Fruit fly (Drosophila melanogaster) whole organism, embryonic: Measurements from ENCODE around the gene CG7296.

Experiments used
- Abd-B ChIP-seq: fragments of 200-800 bp; sonication (Bioruptor generic); optimal IDR thresholded peaks from 2 replicates; lab custom pipeline; 2018; ENCODE audit warnings: missing biosample characterization, mild to moderate bottlenecking, missing genetic modification characterization, moderate library complexity
- CG3838 ChIP-seq: fragments of 200-800 bp; sonication (Bioruptor generic); optimal IDR thresholded peaks from 3 replicates; lab custom pipeline; 2016; ENCODE audit warnings: missing biosample characterization, missing genetic modification characterization
- CG6765 ChIP-seq: fragments of 200-800 bp; sonication (Bioruptor generic); optimal IDR thresholded peaks from 3 replicates; lab custom pipeline; 2017; ENCODE audit warnings: missing biosample characterization, mild to moderate bottlenecking, missing genetic modification characterization
- CG7271 ChIP-seq: fragments of 200-800 bp; sonication (Bioruptor generic); optimal IDR thresholded peaks from 2 replicates; lab custom pipeline; 2018; ENCODE audit warnings: missing biosample characterization, mild to moderate bottlenecking, missing genetic modification characterization, moderate library complexity
- Hr51 ChIP-seq, 2 experiments: fragments of 200-800 bp; sonication (Bioruptor generic); optimal IDR thresholded peaks; 2 replicates in 1 of 2; 3 replicates in 1 of 2; lab custom pipeline; 2016 to 2018; ENCODE audit warnings: missing biosample characterization in 2 of 2, missing genetic modification characterization in 2 of 2, mild to moderate bottlenecking in 1 of 2, moderate library complexity in 1 of 2
- Hr78 ChIP-seq, 2 experiments: fragments of 200-800 bp in 1 of 2; fragments of >200 bp in 1 of 2; sonication (Bioruptor generic) in 1 of 2; optimal IDR thresholded peaks; 2 replicates each; lab custom pipeline; 2017 to 2019; ENCODE audit warnings: missing biosample characterization in 2 of 2, missing genetic modification characterization in 2 of 2, mild to moderate bottlenecking in 1 of 2, moderate library complexity in 1 of 2
- Med ChIP-seq: fragments of 200-800 bp; sonication (Bioruptor generic); peaks from one replicate; lab custom pipeline; 2016; ENCODE audit warnings: missing biosample characterization, missing genetic modification characterization, mild to moderate bottlenecking, inconsistent platforms, moderate library complexity
- NfI ChIP-seq: fragments of 200-800 bp; sonication (Bioruptor generic); optimal IDR thresholded peaks from 3 replicates; lab custom pipeline; 2018; ENCODE audit warnings: missing biosample characterization, mild to moderate bottlenecking, missing genetic modification characterization, moderate library complexity
- Xbp1 ChIP-seq: fragments of 200-800 bp; sonication (Bioruptor generic); optimal IDR thresholded peaks from 3 replicates; lab custom pipeline; 2016; ENCODE audit warnings: missing biosample characterization, mild to moderate bottlenecking, missing genetic modification characterization
- fd102C ChIP-seq: fragments of 200-800 bp; sonication (Bioruptor generic); optimal IDR thresholded peaks from 2 replicates; lab custom pipeline; 2018; ENCODE audit warnings: missing biosample characterization, mild to moderate bottlenecking, missing genetic modification characterization, moderate library complexity
- pzg ChIP-seq: fragments of 200-800 bp; sonication (Bioruptor generic); optimal IDR thresholded peaks from 3 replicates; lab custom pipeline; 2018; ENCODE audit warnings: missing biosample characterization, mild to moderate bottlenecking, missing genetic modification characterization, moderate library complexity

dm6 chr2L:10643671-10644070 lies 43.2 kb downstream of the CG7296 start, which contains the start of gene CG18284:
- TF ChIP-seq pzg (GFP tag; lab: Kevin White, UChicago) = no peak
- TF ChIP-seq Hr78 (GFP tag; optimal IDR thresholded peaks at IDR 0.05; lab: Kevin White, UChicago) = no peak
- no peak for TF ChIP-seq fd102C
- no peak for TF ChIP-seq NfI (GFP tag; lab: Kevin White, UChicago)
- TF ChIP-seq CG3838 (GFP tag; lab: Kevin White, UChicago) = no peak
- no peak for TF ChIP-seq Xbp1
- no peak for TF ChIP-seq CG6765
- no peak for TF ChIP-seq CG7271 (tag; lab: Kevin White, UChicago)
- no peak for TF ChIP-seq Hr51 (GFP tag; optimal IDR thresholded peaks at IDR 0.05; lab: Kevin White, UChicago)
- no peak for TF ChIP-seq Med (GFP tag; lab: Kevin White, UChicago)
- TF ChIP-seq Abd-B = no peak
